Fruit fly (Drosophila melanogaster): Measurements from ENCODE around the gene Prosbeta7.

Prosbeta7 gene

DNA sequence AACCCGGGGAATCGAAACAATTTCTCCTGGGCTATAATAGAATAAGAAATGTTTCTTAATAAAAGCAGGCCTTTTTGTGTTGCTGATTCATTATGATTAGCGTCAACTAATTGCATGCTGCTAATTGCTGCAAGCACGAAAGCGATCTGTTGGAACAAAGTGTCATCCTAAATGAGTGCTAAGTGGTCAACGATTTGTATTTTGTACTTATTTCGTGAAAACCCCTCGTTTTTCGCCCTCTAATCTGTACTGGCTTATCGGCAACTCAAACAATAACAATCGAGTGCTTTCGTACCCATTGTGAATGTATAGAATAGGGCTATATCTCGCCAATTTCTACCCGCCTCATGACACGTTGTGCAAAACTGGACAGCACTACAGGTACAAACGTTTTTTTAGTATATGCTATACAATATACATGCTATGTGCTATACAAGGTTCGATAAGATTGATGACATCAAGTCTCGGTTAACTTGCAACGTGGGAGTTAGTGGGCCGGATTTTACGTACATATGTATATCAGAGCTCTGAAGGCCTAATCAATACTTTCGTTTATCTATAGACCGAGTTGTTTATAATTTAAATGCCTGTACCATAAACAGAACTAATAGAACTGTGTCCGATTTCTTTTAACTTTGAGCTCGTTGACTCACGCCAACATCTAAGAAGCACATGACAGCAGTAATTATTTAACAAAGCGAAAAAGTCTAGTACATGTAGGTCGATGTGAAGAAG lies 6.5 kb upstream of the Prosbeta7 start:
- TF ChIP-seq foxo (GFP tag; optimal IDR thresholded peaks at IDR 0.05) = no peak
- no peak for TF ChIP-seq Jra (GFP tag; optimal IDR thresholded peaks at IDR 0.05)
- peak; percentile 7 for TF ChIP-seq h (GFP tag; optimal IDR thresholded peaks at IDR 0.05)
- TF ChIP-seq Sp1 (GFP tag; optimal IDR thresholded peaks at IDR 0.05) = peak; percentile 10
- no peak for TF ChIP-seq Rel (GFP tag; optimal IDR thresholded peaks at IDR 0.05)
- TF ChIP-seq Rel (tag; optimal IDR thresholded peaks at IDR 0.05) = peak; percentile 86
- no peak for TF ChIP-seq CrebA (GFP tag; optimal IDR thresholded peaks at IDR 0.05; ENCODE audit: borderline replicate concordance)
- TF ChIP-seq fru (GFP tag; optimal IDR thresholded peaks at IDR 0.05) = no peak
- TF ChIP-seq Dif (GFP tag; optimal IDR thresholded peaks at IDR 0.05; ENCODE audit: partially characterized antibody) = no peak
- TF ChIP-seq CG32264 (GFP tag; optimal IDR thresholded peaks at IDR 0.05) = no peak
- no peak for TF ChIP-seq Hr83 (GFP tag; optimal IDR thresholded peaks at IDR 0.05; ENCODE audit: poor library complexity, severe bottlenecking)
- no peak for TF ChIP-seq Hr78 (GFP tag; optimal IDR thresholded peaks at IDR 0.05)
- no peak for TF ChIP-seq dsf (GFP tag; optimal IDR thresholded peaks at IDR 0.05; ENCODE audit: borderline replicate concordance)
- TF ChIP-seq OdsH (GFP tag; optimal IDR thresholded peaks at IDR 0.05) = peak; percentile 13
- no peak for TF ChIP-seq tai (GFP tag; optimal IDR thresholded peaks at IDR 0.05)
- no peak for TF ChIP-seq pan (optimal IDR thresholded peaks at IDR 0.05)
- TF ChIP-seq rgr (GFP tag; optimal IDR thresholded peaks at IDR 0.05) = peak; percentile 22
- no peak for TF ChIP-seq psq (GFP tag; optimal IDR thresholded peaks at IDR 0.05)
- TF ChIP-seq sv (GFP tag; optimal IDR thresholded peaks at IDR 0.05) = no peak
- TF ChIP-seq brk (GFP tag; optimal IDR thresholded peaks at IDR 0.05) = no peak

DNA sequence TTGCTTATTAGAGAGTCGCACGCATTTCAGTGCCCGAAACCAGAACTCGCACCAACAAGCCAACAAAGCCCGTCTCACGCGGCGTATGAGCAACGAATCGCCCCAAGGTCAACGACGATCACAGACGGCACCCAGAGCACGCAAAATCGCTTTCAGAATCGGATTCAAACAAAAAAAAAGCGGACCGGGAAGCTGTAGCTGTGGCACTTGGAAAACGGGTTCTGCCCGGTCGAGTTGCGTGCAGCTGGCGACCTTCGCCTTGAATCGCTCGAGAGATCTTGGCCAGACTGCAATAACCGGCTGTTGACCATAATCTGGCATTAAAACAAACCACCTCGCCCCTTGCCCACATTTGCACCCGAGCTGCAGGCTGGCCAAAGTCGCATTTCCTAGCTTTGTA lies 5.2 kb upstream of the Prosbeta7 start:
- TF ChIP-seq Myc (optimal IDR thresholded peaks at IDR 0.05) (no peak), rgr (GFP tag; optimal IDR thresholded peaks at IDR 0.05) (peak; percentile 20), Dif (GFP tag; optimal IDR thresholded peaks at IDR 0.05; ENCODE audit: partially characterized antibody) (peak; percentile 73), Vsx2 (GFP tag; optimal IDR thresholded peaks at IDR 0.05; ENCODE audit: partially characterized antibody) (peak; percentile 73), psq (GFP tag; optimal IDR thresholded peaks at IDR 0.05) (peak; percentile 12), HLH106 (tag; optimal IDR thresholded peaks at IDR 0.05) (no peak)

DNA sequence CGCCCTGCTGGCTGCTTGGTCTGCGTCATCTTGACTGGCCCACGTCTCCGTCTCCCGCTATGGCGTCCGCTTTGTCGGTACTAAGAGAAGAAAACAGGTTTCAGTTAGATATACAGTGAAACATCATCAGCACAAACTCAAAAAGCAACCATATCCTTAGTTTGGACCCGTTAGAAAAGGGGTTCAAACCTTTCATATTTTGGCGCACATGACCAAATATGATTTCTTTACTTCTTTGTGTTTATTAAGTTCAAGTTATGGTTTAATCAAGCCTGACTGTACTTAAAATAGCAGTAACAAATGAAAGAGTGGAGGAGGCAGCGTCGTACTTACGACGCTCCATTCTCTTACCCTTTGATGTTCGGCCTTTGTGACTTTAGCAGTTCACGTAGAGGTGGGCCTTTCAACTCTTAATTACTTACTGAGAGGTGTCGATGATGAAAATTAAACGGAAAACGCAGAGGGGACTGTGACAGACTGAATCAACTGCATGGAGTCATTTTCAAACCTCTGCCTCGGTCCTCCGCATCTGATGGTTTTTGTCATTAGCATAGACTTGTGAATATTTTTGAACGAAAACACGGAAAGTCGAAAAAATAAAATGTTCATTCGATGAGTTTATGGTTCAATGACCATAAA lies 3.6 kb upstream of the Prosbeta7 start:
- TF ChIP-seq psq (GFP tag; optimal IDR thresholded peaks at IDR 0.05) (peak; percentile 86), Hr78 (GFP tag; optimal IDR thresholded peaks at IDR 0.05) (no peak), jim (GFP tag; optimal IDR thresholded peaks at IDR 0.05) (no peak), GATAd (GFP tag; optimal IDR thresholded peaks at IDR 0.05) (no peak), Dfd (GFP tag; optimal IDR thresholded peaks at IDR 0.05) (no peak), Sp1 (GFP tag; optimal IDR thresholded peaks at IDR 0.05) (peak; percentile 86), dsf (GFP tag; optimal IDR thresholded peaks at IDR 0.05; ENCODE audit: borderline replicate concordance) (peak; percentile 8), rgr (GFP tag; optimal IDR thresholded peaks at IDR 0.05) (peak; percentile 95), CG32264 (GFP tag; optimal IDR thresholded peaks at IDR 0.05) (peak; percentile 93), brk (GFP tag; optimal IDR thresholded peaks at IDR 0.05) (no peak), Jra (GFP tag; optimal IDR thresholded peaks at IDR 0.05) (peak; percentile 83), sage (GFP tag; optimal IDR thresholded peaks at IDR 0.05) (peak; percentile 88), usp (GFP tag; optimal IDR thresholded peaks at IDR 0.05) (no peak), Hnf4 (GFP tag; optimal IDR thresholded peaks at IDR 0.05) (peak; percentile 96), OdsH (GFP tag; optimal IDR thresholded peaks at IDR 0.05) (peak; percentile 96), fru (GFP tag; optimal IDR thresholded peaks at IDR 0.05) (peak; percentile 94), woc (GFP tag; optimal IDR thresholded peaks at IDR 0.05) (peak; percentile 94), Vsx2 (GFP tag; optimal IDR thresholded peaks at IDR 0.05; ENCODE audit: partially characterized antibody) (no peak), Abd-B (GFP tag; optimal IDR thresholded peaks at IDR 0.05) (no peak), ey (GFP tag; optimal IDR thresholded peaks at IDR 0.05) (peak; percentile 96), tai (GFP tag; optimal IDR thresholded peaks at IDR 0.05) (no peak), Mio (GFP tag; optimal IDR thresholded peaks at IDR 0.05) (peak; percentile 66), dmrt93B (GFP tag; optimal IDR thresholded peaks at IDR 0.05) (no peak), pan (optimal IDR thresholded peaks at IDR 0.05) (no peak), br (GFP tag; optimal IDR thresholded peaks at IDR 0.05) (peak; percentile 96), Myc (optimal IDR thresholded peaks at IDR 0.05) (no peak), Rel (GFP tag; optimal IDR thresholded peaks at IDR 0.05) (peak; percentile 39), Rel (tag; optimal IDR thresholded peaks at IDR 0.05) (peak; percentile 23), h (GFP tag; optimal IDR thresholded peaks at IDR 0.05) (peak; percentile 97), N (GFP tag; optimal IDR thresholded peaks at IDR 0.05) (no peak), CG9705 (GFP tag; optimal IDR thresholded peaks at IDR 0.05) (peak; percentile 43), Hr83 (GFP tag; optimal IDR thresholded peaks at IDR 0.05; ENCODE audit: poor library complexity, severe bottlenecking) (no peak), foxo (GFP tag; optimal IDR thresholded peaks at IDR 0.05) (peak; percentile 45 to 96), dl (GFP tag; optimal IDR thresholded peaks at IDR 0.05; ENCODE audit: insufficient read depth in 1 of 2, partially characterized antibody in 2 of 2) (no peak), CrebA (GFP tag; optimal IDR thresholded peaks at IDR 0.05; ENCODE audit: borderline replicate concordance) (no peak), sv (GFP tag; optimal IDR thresholded peaks at IDR 0.05) (peak; percentile 69), Dif (GFP tag; optimal IDR thresholded peaks at IDR 0.05; ENCODE audit: partially characterized antibody) (no peak), lola (GFP tag; optimal IDR thresholded peaks at IDR 0.05) (no peak), HLH106 (tag; optimal IDR thresholded peaks at IDR 0.05) (peak; percentile 88)

All from whole organism, wandering third instar larva.